Worm (Caenorhabditis elegans) whole organism, early embryonic: ENCODE measurements around the gene garr-1.

Experiments used
- B0310.2 ChIP-seq: sonication (generic microtip); optimal IDR thresholded peaks from 2 replicates; lab custom pipeline; 2016; ENCODE audit warnings: mild to moderate bottlenecking, missing genetic modification characterization, missing compliant biosample characterization
- ama-1 ChIP-seq: fragments of 150-350 bp; optimal IDR thresholded peaks from 2 replicates; lab custom pipeline; 2014
- ets-7 ChIP-seq: sonication (generic microtip); optimal IDR thresholded peaks from 2 replicates; lab custom pipeline; 2016; ENCODE audit warnings: missing genotype, missing genetic modification characterization, missing compliant biosample characterization
- scrt-1 ChIP-seq: fragments of 200-800 bp; sonication (Bioruptor generic); IDR thresholded peaks from 2 replicates; pipeline ENCODE4 v1.3.6; 2022; ENCODE audit warnings: missing genetic modification characterization, missing compliant biosample characterization
- tbx-37 ChIP-seq: fragments of 200-800 bp; sonication (Bioruptor generic); conservative IDR thresholded peaks from 2 replicates; pipeline ENCODE4 v1.3.6; 2022; ENCODE audit warnings: missing genetic modification reagents, missing genetic modification characterization, missing compliant biosample characterization

- no peak for TF ChIP-seq B0310.2 (tag; lab: Kevin White, UChicago)
- TF ChIP-seq ets-7 (tag; lab: Kevin White, UChicago), result no peak
- no peak for TF ChIP-seq ama-1 (lab: Kevin White, UChicago)
- TF ChIP-seq tbx-37, result no peak
- TF ChIP-seq scrt-1 (GFP tag; lab: Robert Waterston, UW), result no peak
Observed at ce11 chrIV:468307-468706, 42.3 kb downstream of the garr-1 start.
